Fruit fly (Drosophila melanogaster) whole organism: ENCODE data around the gene CG17258.

Experiments
- Dll ChIP-seq: fragments of >200 bp; optimal IDR thresholded peaks from 2 replicates; lab custom pipeline; 2017
- pan ChIP-seq: fragments of >200 bp; optimal IDR thresholded peaks from 2 replicates; lab custom pipeline; 2017
- psq ChIP-seq: fragments of >200 bp; optimal IDR thresholded peaks from 2 replicates; lab custom pipeline; 2017

dm6 chr2L:2999609-3000008, 35.5 kb downstream of the CG17258 start:
- TF ChIP-seq pan (lab: Kevin White, UChicago) (no peak), Dll (no peak), psq (lab: Kevin White, UChicago) (no peak)
